Worm (Caenorhabditis elegans): ENCODE data around the gene K07E3.1.
A peak's percentile ranks its signal among the peaks of the same experiment; 100 is the strongest.

Gene K07E3.1

ce11 chrX:8074527-8074926, 35.7 kb upstream of the K07E3.1 start:
- TF ChIP-seq sdz-12 (GFP tag; optimal IDR thresholded peaks at IDR 0.05): no peak
- peak; percentile 2 for TF ChIP-seq pqm-1 (tag; optimal IDR thresholded peaks at IDR 0.05)
- TF ChIP-seq dve-1 (tag; optimal IDR thresholded peaks at IDR 0.05; ENCODE audit: insufficient read depth): peak; percentile 65
- peak; percentile 65 for TF ChIP-seq hlh-11 (tag; optimal IDR thresholded peaks at IDR 0.05)
- peak; percentile 81 for TF ChIP-seq dmd-6 (GFP tag; IDR thresholded peaks at IDR 0.05)
- TF ChIP-seq tra-1 (GFP tag; IDR thresholded peaks at IDR 0.05): peak; percentile 92
- peak; percentile 55 for TF ChIP-seq nhr-28 (tag; optimal IDR thresholded peaks at IDR 0.05)
- TF ChIP-seq daf-8 (GFP tag; IDR thresholded peaks at IDR 0.05): no peak
- peak; percentile 98 for TF ChIP-seq php-3 (GFP tag; IDR thresholded peaks at IDR 0.05)
- TF ChIP-seq lin-39 (tag; optimal IDR thresholded peaks at IDR 0.05): no peak
- no peak for TF ChIP-seq daf-16 (GFP tag; optimal IDR thresholded peaks at IDR 0.05)
- peak; percentile 39 for TF ChIP-seq daf-16 (tag; optimal IDR thresholded peaks at IDR 0.05)
- TF ChIP-seq ceh-20 (GFP tag; IDR thresholded peaks at IDR 0.05): peak; percentile 72; the same call in 1 of the 2 replicates

- TF ChIP-seq set-16 (GFP tag; IDR thresholded peaks at IDR 0.05): no peak
- TF ChIP-seq rbr-2 (tag; optimal IDR thresholded peaks at IDR 0.05): no peak
- no peak for TF ChIP-seq Y75B8A.6 (GFP tag; IDR thresholded peaks at IDR 0.05)
- TF ChIP-seq unc-130 (GFP tag; optimal IDR thresholded peaks at IDR 0.05): no peak
- TF ChIP-seq ceh-44 (GFP tag; IDR thresholded peaks at IDR 0.05): no peak
- peak; percentile 9 for TF ChIP-seq hlh-11 (tag; optimal IDR thresholded peaks at IDR 0.05)
- no peak for TF ChIP-seq nhr-102 (tag; optimal IDR thresholded peaks at IDR 0.05)
- no peak for TF ChIP-seq unc-62 (GFP tag; optimal IDR thresholded peaks at IDR 0.05 in 1 of 2)
- TF ChIP-seq unc-62 (tag; optimal IDR thresholded peaks at IDR 0.05): no peak
- no peak for TF ChIP-seq tag-97 (GFP tag; IDR thresholded peaks at IDR 0.05)
- TF ChIP-seq ceh-20 (GFP tag; IDR thresholded peaks at IDR 0.05): no peak
- TF ChIP-seq daf-16 (GFP tag; optimal IDR thresholded peaks at IDR 0.05): no peak
- peak; percentile 30 for TF ChIP-seq daf-16 (tag; optimal IDR thresholded peaks at IDR 0.05)
- no peak for TF ChIP-seq ceh-62 (tag; optimal IDR thresholded peaks at IDR 0.05)
- no peak for TF ChIP-seq nhr-76 (tag; optimal IDR thresholded peaks at IDR 0.05)
- TF ChIP-seq dpl-1 (GFP tag; optimal IDR thresholded peaks at IDR 0.05): no peak
- TF ChIP-seq F10B5.3 (tag; optimal IDR thresholded peaks at IDR 0.05): no peak
- no peak for TF ChIP-seq nhr-77 (tag; optimal IDR thresholded peaks at IDR 0.05)
- no peak for TF ChIP-seq egl-43 (GFP tag; IDR thresholded peaks at IDR 0.05)
- TF ChIP-seq dve-1 (tag; optimal IDR thresholded peaks at IDR 0.05; ENCODE audit: insufficient read depth): peak; percentile 45
Observed at ce11 chrX:8077748-8078147, 32.5 kb upstream of the K07E3.1 start, which contains the start of gene C46F2.1. TSS of gene C46F2.1 (plus strand) at chrX:8078048.

- TF ChIP-seq zag-1 (tag; optimal IDR thresholded peaks at IDR 0.05) (no peak), lin-1 (GFP tag; IDR thresholded peaks at IDR 0.05) (no peak), dmd-6 (GFP tag; IDR thresholded peaks at IDR 0.05) (peak; percentile 29; the same call in 1 of the 2 replicates), daf-16 (GFP tag; optimal IDR thresholded peaks at IDR 0.05) (no peak), daf-16 (tag; optimal IDR thresholded peaks at IDR 0.05) (no peak), Y75B8A.6 (GFP tag; IDR thresholded peaks at IDR 0.05) (no peak), nhr-6 (tag; optimal IDR thresholded peaks at IDR 0.05) (no peak), nhr-41 (GFP tag; IDR thresholded peaks at IDR 0.05) (no peak), T20F7.1 (GFP tag; optimal IDR thresholded peaks at IDR 0.05) (no peak), dve-1 (tag; optimal IDR thresholded peaks at IDR 0.05; ENCODE audit: insufficient read depth) (peak; percentile 13), madf-5 (GFP tag; IDR thresholded peaks at IDR 0.05) (no peak), snpc-4 (tag; optimal IDR thresholded peaks at IDR 0.05) (no peak), aha-1 (tag) (peak; percentile 1), jun-1 (tag; optimal IDR thresholded peaks at IDR 0.05) (no peak), nhr-28 (tag; optimal IDR thresholded peaks at IDR 0.05) (peak; percentile 54), pqm-1 (tag; optimal IDR thresholded peaks at IDR 0.05) (peak; percentile 24), zfp-2 (tag; optimal IDR thresholded peaks at IDR 0.05) (no peak)
Observed at ce11 chrX:8078374-8078773, 31.9 kb upstream of the K07E3.1 start.
